Fruit fly (Drosophila melanogaster): ENCODE measurements around the gene BobA.

DNA sequence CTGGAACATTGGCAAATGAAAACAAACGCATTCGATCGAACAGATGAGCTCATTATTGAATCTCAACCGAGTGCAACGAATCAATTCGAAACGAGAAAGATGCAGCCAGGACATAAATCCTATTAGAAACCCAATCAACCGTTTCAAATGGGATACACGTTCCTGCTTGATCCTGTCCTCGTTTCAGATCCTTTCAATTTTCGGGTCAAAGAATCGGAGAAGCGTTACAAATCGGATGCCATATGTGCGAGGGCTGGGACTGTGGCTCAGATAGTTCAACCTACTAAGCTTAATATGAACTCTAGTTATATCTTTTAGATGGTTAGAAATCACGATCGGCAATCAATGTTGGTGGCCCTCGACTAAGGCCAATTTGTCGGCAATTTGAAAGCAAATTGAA, 4.0 kb upstream of the BobA start:
- TF ChIP-seq h (GFP tag; optimal IDR thresholded peaks at IDR 0.05) (no peak), Vsx2 (GFP tag; optimal IDR thresholded peaks at IDR 0.05; ENCODE audit: partially characterized antibody) (no peak), dl (GFP tag; optimal IDR thresholded peaks at IDR 0.05; ENCODE audit: insufficient read depth in 1 of 2, partially characterized antibody in 2 of 2) (no peak), Dif (GFP tag; optimal IDR thresholded peaks at IDR 0.05; ENCODE audit: partially characterized antibody) (no peak), foxo (GFP tag; optimal IDR thresholded peaks at IDR 0.05) (no peak), brk (GFP tag; optimal IDR thresholded peaks at IDR 0.05) (no peak), Abd-B (GFP tag; optimal IDR thresholded peaks at IDR 0.05) (no peak), Jra (GFP tag; optimal IDR thresholded peaks at IDR 0.05) (no peak), tai (GFP tag; optimal IDR thresholded peaks at IDR 0.05) (no peak)

All from whole organism, wandering third instar larva.